Fruit fly (Drosophila melanogaster): Measurements from ENCODE around the gene chinmo.

Gene chinmo

DNA sequence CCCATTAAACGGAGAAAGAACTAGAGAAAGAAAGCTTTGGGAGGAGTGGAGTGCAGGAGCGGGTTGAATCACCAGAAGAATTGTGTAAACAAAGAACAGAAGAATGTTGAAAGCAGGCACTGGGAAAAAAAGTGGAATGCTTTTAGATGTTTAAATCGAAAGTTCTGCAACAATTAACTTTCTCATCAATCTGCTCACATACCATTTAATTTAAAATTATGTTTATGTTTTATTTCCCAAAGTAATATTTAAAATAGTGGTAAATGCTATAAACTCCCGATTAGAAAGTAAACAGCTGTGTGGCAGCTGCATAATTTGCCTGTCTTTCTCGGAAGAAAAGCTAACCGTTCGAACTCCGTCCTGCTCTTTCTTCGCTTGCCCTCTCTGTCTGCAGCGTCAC, 87.0 kb downstream of the chinmo start (continued):
- TF ChIP-seq Lhr (GFP tag; optimal IDR thresholded peaks at IDR 0.05): peak; percentile 4
- TF ChIP-seq CG6689 (GFP tag; IDR thresholded peaks at IDR 0.05): 0 out of 2 replicates have a peak, but pooled peaks have one; percentile 13
- no peak for TF ChIP-seq Dp (GFP tag; optimal IDR thresholded peaks at IDR 0.05)
- TF ChIP-seq CG5953 (GFP tag; IDR thresholded peaks at IDR 0.05): no peak
- peak; percentile 54 for TF ChIP-seq gem (tag; optimal IDR thresholded peaks at IDR 0.05)
- peak; percentile 12 for TF ChIP-seq org-1 (GFP tag; optimal IDR thresholded peaks at IDR 0.05)
- TF ChIP-seq ssp (GFP tag; IDR thresholded peaks at IDR 0.05): no peak
- TF ChIP-seq Poxn (GFP tag; IDR thresholded peaks at IDR 0.05): no peak
- TF ChIP-seq CG6813 (GFP tag; optimal IDR thresholded peaks at IDR 0.05): no peak
- TF ChIP-seq Lim3 (GFP tag; IDR thresholded peaks at IDR 0.05): no peak
- no peak for TF ChIP-seq Dip2 (GFP tag; IDR thresholded peaks at IDR 0.05)
- TF ChIP-seq crol (GFP tag; IDR thresholded peaks at IDR 0.05): no peak
- peak; percentile 26 for TF ChIP-seq CG1647 (GFP tag; optimal IDR thresholded peaks at IDR 0.05)
- TF ChIP-seq CG7839 (tag; optimal IDR thresholded peaks at IDR 0.05): peak; percentile 28
- TF ChIP-seq Stat92E (GFP tag; optimal IDR thresholded peaks at IDR 0.05): peak in 1 of 3 experiments; percentile 55
- TF ChIP-seq CG17829 (tag; optimal IDR thresholded peaks at IDR 0.05): peak; percentile 20
- TF ChIP-seq CG15073 (GFP tag; optimal IDR thresholded peaks at IDR 0.05): no peak
- TF ChIP-seq hb (GFP tag; IDR thresholded peaks at IDR 0.05; ENCODE audit: partially characterized antibody): no peak
- TF ChIP-seq oc (tag; optimal IDR thresholded peaks at IDR 0.05): peak; percentile 55
- TF ChIP-seq az2 (GFP tag; optimal IDR thresholded peaks at IDR 0.05): peak; percentile 13
- TF ChIP-seq Sox102F (GFP tag; optimal IDR thresholded peaks at IDR 0.05): peak; percentile 52
- no peak for TF ChIP-seq CG1024 (GFP tag; IDR thresholded peaks at IDR 0.05)
- TF ChIP-seq CG17385 (GFP tag; optimal IDR thresholded peaks at IDR 0.05): no peak
- TF ChIP-seq CG34422 (GFP tag; IDR thresholded peaks at IDR 0.05): 0 out of 3 replicates have a peak, but pooled peaks have one; percentile 33
- TF ChIP-seq CG14441 (GFP tag; IDR thresholded peaks at IDR 0.05): no peak
- peak; percentile 43 for TF ChIP-seq nau (GFP tag; optimal IDR thresholded peaks at IDR 0.05)
- TF ChIP-seq Dad (GFP tag; optimal IDR thresholded peaks at IDR 0.05): no peak
- no peak for TF ChIP-seq fd3F (GFP tag; optimal IDR thresholded peaks at IDR 0.05)
- TF ChIP-seq CG4730 (GFP tag; IDR thresholded peaks at IDR 0.05): no peak
- no peak for TF ChIP-seq CG9437 (GFP tag; optimal IDR thresholded peaks at IDR 0.05)
- peak; percentile 41 for TF ChIP-seq fd96Cb (tag; optimal IDR thresholded peaks at IDR 0.05)
- no peak for TF ChIP-seq Elba2 (GFP tag; optimal IDR thresholded peaks at IDR 0.05)
- peak; percentile 52 for TF ChIP-seq CG2678 (tag; optimal IDR thresholded peaks at IDR 0.05)
- TF ChIP-seq CG10543 (GFP tag; optimal IDR thresholded peaks at IDR 0.05): no peak
- no peak for TF ChIP-seq lmd (GFP tag; IDR thresholded peaks at IDR 0.05)
- peak; percentile 45 for TF ChIP-seq CG17359 (tag; optimal IDR thresholded peaks at IDR 0.05)
- no peak for TF ChIP-seq stc (GFP tag; IDR thresholded peaks at IDR 0.05)
- TF ChIP-seq phol (tag; optimal IDR thresholded peaks at IDR 0.05): peak; percentile 62
- no peak for TF ChIP-seq tx (GFP tag; optimal IDR thresholded peaks at IDR 0.05)
- TF ChIP-seq trh (GFP tag; optimal IDR thresholded peaks at IDR 0.05): no peak
- TF ChIP-seq Side (GFP tag; optimal IDR thresholded peaks at IDR 0.05): no peak
- no peak for TF ChIP-seq CG32767 (GFP tag; IDR thresholded peaks at IDR 0.05)
- peak; percentile 31 for TF ChIP-seq nmo (GFP tag; optimal IDR thresholded peaks at IDR 0.05)
- TF ChIP-seq CG6654 (GFP tag; optimal IDR thresholded peaks at IDR 0.05): no peak
- peak; percentile 33 for TF ChIP-seq CG2202 (tag; optimal IDR thresholded peaks at IDR 0.05)
- TF ChIP-seq Hr3 (GFP tag; optimal IDR thresholded peaks at IDR 0.05): peak; percentile 7
- 0 out of 3 replicates have a peak, but pooled peaks have one; percentile 15 for TF ChIP-seq croc (GFP tag; conservative IDR thresholded peaks at IDR 0.05)
- no peak for TF ChIP-seq Bdp1 (GFP tag; optimal IDR thresholded peaks at IDR 0.05)
- peak; percentile 7 for TF ChIP-seq CG8944 (GFP tag; optimal IDR thresholded peaks at IDR 0.05)
- no peak for TF ChIP-seq Oaz (GFP tag; IDR thresholded peaks at IDR 0.05)
- TF ChIP-seq PHDP (tag; optimal IDR thresholded peaks at IDR 0.05): peak; percentile 14
